Worm (Caenorhabditis elegans) whole organism, late embryonic: ENCODE data around the gene smex-2.

Experiments used
- F13H6.1 ChIP-seq: sonication (generic microtip); optimal IDR thresholded peaks from 2 replicates; lab custom pipeline; 2016; ENCODE audit warnings: missing genetic modification characterization, missing compliant biosample characterization
- ama-1 ChIP-seq: fragments of 150-350 bp; optimal IDR thresholded peaks from 2 replicates; lab custom pipeline; 2014
- ceh-19 ChIP-seq: fragments of 200-800 bp; sonication (Bioruptor generic); optimal IDR thresholded peaks from 2 replicates; lab custom pipeline; 2018; ENCODE audit warnings: mild to moderate bottlenecking, missing genetic modification characterization, missing compliant biosample characterization
- ceh-2 ChIP-seq: sonication (generic microtip); optimal IDR thresholded peaks from 2 replicates; lab custom pipeline; 2016; ENCODE audit warnings: missing genotype, missing genetic modification characterization, missing compliant biosample characterization
- ceh-9 ChIP-seq: sonication (generic microtip); optimal IDR thresholded peaks from 2 replicates; lab custom pipeline; 2016; ENCODE audit warnings: mild to moderate bottlenecking, missing genetic modification characterization, inconsistent platforms, missing compliant biosample characterization
- elt-2 ChIP-seq: sonication (generic microtip); optimal IDR thresholded peaks from 2 replicates; lab custom pipeline; 2016; ENCODE audit warnings: missing genetic modification reagents, missing genetic modification characterization, missing compliant biosample characterization
- lin-11 ChIP-seq: fragments of 200-800 bp; sonication (Bioruptor generic); optimal IDR thresholded peaks from 2 replicates; lab custom pipeline; 2018; ENCODE audit warnings: mild to moderate bottlenecking, missing genetic modification characterization, missing compliant biosample characterization
- nfya-1 ChIP-seq: sonication (generic microtip); optimal IDR thresholded peaks from 2 replicates; lab custom pipeline; 2017; ENCODE audit warnings: missing genetic modification characterization, mild to moderate bottlenecking, missing compliant biosample characterization, antibody characterized with exemption, moderate library complexity
- pag-3 ChIP-seq: sonication (generic microtip); optimal IDR thresholded peaks from 2 replicates; lab custom pipeline; 2016; ENCODE audit warnings: missing compliant biosample characterization, missing genetic modification characterization, borderline replicate concordance
- sdc-2 ChIP-seq: sonication (generic microtip); optimal IDR thresholded peaks from 2 replicates; lab custom pipeline; 2016; ENCODE audit warnings: missing genotype, missing genetic modification characterization, missing compliant biosample characterization
- sox-4 ChIP-seq: sonication (generic microtip); optimal IDR thresholded peaks from 2 replicates; lab custom pipeline; 2017; ENCODE audit warnings: mild to moderate bottlenecking, missing genetic modification characterization, inconsistent platforms, missing compliant biosample characterization
- tbx-2 ChIP-seq: sonication (generic microtip); optimal IDR thresholded peaks from 2 replicates; lab custom pipeline; 2016; ENCODE audit warnings: missing genetic modification characterization, missing compliant biosample characterization
- unc-55 ChIP-seq: sonication (generic microtip); optimal IDR thresholded peaks from 2 replicates; lab custom pipeline; 2017; ENCODE audit warnings: missing biosample characterization, missing genetic modification reagents, missing genetic modification characterization
- zip-5 ChIP-seq: sonication (generic microtip); optimal IDR thresholded peaks from 2 replicates; lab custom pipeline; 2016; ENCODE audit warnings: missing genetic modification characterization, missing compliant biosample characterization

- TF ChIP-seq zip-5 (no peak), ceh-19 (GFP tag; lab: Kevin White, UChicago) (no peak), ceh-2 (no peak), nfya-1 (no peak), ama-1 (no peak), unc-55 (no peak), sox-4 (tag; lab: Kevin White, UChicago) (no peak), lin-11 (tag; lab: Kevin White, UChicago) (no peak), ceh-9 (tag; lab: Kevin White, UChicago) (no peak), tbx-2 (tag; lab: Kevin White, UChicago) (no peak), elt-2 (tag; lab: Kevin White, UChicago) (no peak), F13H6.1 (no peak), pag-3 (tag; lab: Kevin White, UChicago) (no peak), sdc-2 (tag; lab: Kevin White, UChicago) (no peak)
Observed at ce11 chrX:2021558-2021957, 17.7 kb downstream of the smex-2 start.
